Worm (Caenorhabditis elegans) whole organism, L3 larva: ENCODE results near the gene str-3.

Experiments used
- elt-2 ChIP-seq: sonication (generic microtip); optimal IDR thresholded peaks from 2 replicates; lab custom pipeline; 2016; ENCODE audit warnings: missing genetic modification reagents, mild to moderate bottlenecking, missing genetic modification characterization, missing compliant biosample characterization
- jun-1 ChIP-seq: fragments of 150-350 bp; optimal IDR thresholded peaks from 2 replicates; lab custom pipeline; 2014; ENCODE audit warnings: missing biosample characterization, missing genetic modification reagents, missing genetic modification characterization
- nhr-28 ChIP-seq: fragments of 150-350 bp; optimal IDR thresholded peaks from 2 replicates; lab custom pipeline; 2014; ENCODE audit warnings: missing biosample characterization, missing genetic modification characterization
- nhr-76 ChIP-seq: fragments of 150-350 bp; sonication (generic microtip); optimal IDR thresholded peaks from 5 replicates; lab custom pipeline; 2014; ENCODE audit warnings: missing biosample characterization, missing genetic modification characterization

ce11 chrIV:11125200-11125599, 25.0 kb upstream of the str-3 start:
- TF ChIP-seq jun-1 (tag; lab: Kevin White, UChicago) (no peak), nhr-76 (no peak), elt-2 (tag; lab: Kevin White, UChicago) (peak; percentile 18), nhr-28 (tag; lab: Kevin White, UChicago) (no peak)
